Fruit fly (Drosophila melanogaster) whole organism, embryonic: Measurements from ENCODE around the gene Mvd.
A peak's percentile ranks its signal among the peaks of the same experiment; 100 is the strongest.

Source experiments
- Antp ChIP-seq: fragments of 200-800 bp; sonication (Bioruptor generic); optimal IDR thresholded peaks from 3 replicates; lab custom pipeline; 2016; ENCODE audit warnings: missing biosample characterization, missing genetic modification characterization
- B-H1 ChIP-seq: fragments of 200-800 bp; sonication (Bioruptor generic); IDR thresholded peaks from 3 replicates; pipeline ENCODE4 v1.3.6; 2022; ENCODE audit warnings: missing biosample characterization, missing genetic modification characterization
- Blimp-1 ChIP-seq: fragments of 200-800 bp; sonication (Bioruptor generic); optimal IDR thresholded peaks from 3 replicates; lab custom pipeline; 2018; ENCODE audit warnings: missing biosample characterization, missing genetic modification characterization, mild to moderate bottlenecking, moderate library complexity, missing genetic modification reagents
- BtbVII ChIP-seq: fragments of 200-800 bp; sonication (Bioruptor generic); optimal IDR thresholded peaks from 3 replicates; lab custom pipeline; 2017; ENCODE audit warnings: missing biosample characterization, mild to moderate bottlenecking, missing genetic modification characterization
- CG10267 ChIP-seq: fragments of 200-800 bp; sonication (Bioruptor generic); optimal IDR thresholded peaks from 2 replicates; lab custom pipeline; 2018; ENCODE audit warnings: missing biosample characterization, mild to moderate bottlenecking, missing genetic modification characterization, moderate library complexity
- CG11085 ChIP-seq: fragments of 200-800 bp; sonication (Bioruptor generic); IDR thresholded peaks from 2 replicates; pipeline ENCODE4 v1.3.6; 2022; ENCODE audit warnings: missing biosample characterization, missing genetic modification characterization
- CG11696 ChIP-seq: fragments of 200-800 bp; sonication (Bioruptor generic); IDR thresholded peaks from 2 replicates; pipeline ENCODE4 v1.3.6; 2022; ENCODE audit warnings: missing biosample characterization, missing genetic modification characterization
- CG12299 ChIP-seq: fragments of 200-800 bp; sonication (Bioruptor generic); optimal IDR thresholded peaks from 2 replicates; lab custom pipeline; 2018; ENCODE audit warnings: missing biosample characterization, mild to moderate bottlenecking, missing genetic modification characterization
- CG12659 ChIP-seq: fragments of 200-800 bp; sonication (Bioruptor generic); optimal IDR thresholded peaks from 3 replicates; lab custom pipeline; 2017; ENCODE audit warnings: mild to moderate bottlenecking, missing biosample characterization, missing genetic modification reagents, missing genetic modification characterization
- CG13123 ChIP-seq: fragments of 200-800 bp; sonication (Bioruptor generic); optimal IDR thresholded peaks from 2 replicates; lab custom pipeline; 2016; ENCODE audit warnings: missing biosample characterization, missing genetic modification characterization
- CG17328 ChIP-seq: fragments of 200-800 bp; sonication (Bioruptor generic); IDR thresholded peaks from 2 replicates; pipeline ENCODE4 v1.3.6; 2022; ENCODE audit warnings: missing biosample characterization, missing genetic modification characterization
- CG17612 ChIP-seq: fragments of 200-800 bp; sonication (Bioruptor generic); IDR thresholded peaks from 2 replicates; pipeline ENCODE4 v1.3.6; 2022; ENCODE audit warnings: missing biosample characterization, missing genetic modification characterization
- CG1832 ChIP-seq: fragments of 200-800 bp; sonication (Bioruptor generic); optimal IDR thresholded peaks from 2 replicates; lab custom pipeline; 2017; ENCODE audit warnings: missing biosample characterization, mild to moderate bottlenecking, missing genetic modification characterization, inconsistent platforms
- CG18476 ChIP-seq: fragments of 200-800 bp; sonication (Bioruptor generic); optimal IDR thresholded peaks from 2 replicates; lab custom pipeline; 2016; ENCODE audit warnings: missing biosample characterization, mild to moderate bottlenecking, missing genetic modification characterization
- CG18599 ChIP-seq: fragments of 200-800 bp; sonication (Bioruptor generic); optimal IDR thresholded peaks from 3 replicates; lab custom pipeline; 2017; ENCODE audit warnings: missing biosample characterization, missing genetic modification characterization, mild to moderate bottlenecking, moderate library complexity, missing genetic modification reagents
- CG31388 ChIP-seq: fragments of 200-800 bp; sonication (Bioruptor generic); optimal IDR thresholded peaks from 2 replicates; lab custom pipeline; 2016; ENCODE audit warnings: missing biosample characterization, missing genetic modification characterization
- CG4282 ChIP-seq: fragments of 200-800 bp; sonication (Bioruptor generic); optimal IDR thresholded peaks from 2 replicates; lab custom pipeline; 2016; ENCODE audit warnings: missing biosample characterization, missing genetic modification characterization
- CG4424 ChIP-seq: fragments of 200-800 bp; sonication (Bioruptor generic); optimal IDR thresholded peaks from 3 replicates; lab custom pipeline; 2016; ENCODE audit warnings: missing biosample characterization, missing genetic modification characterization
- CG4617 ChIP-seq: fragments of 200-800 bp; sonication (Bioruptor generic); optimal IDR thresholded peaks from 3 replicates; lab custom pipeline; 2016; ENCODE audit warnings: missing biosample characterization, missing genetic modification characterization, borderline replicate concordance
- CG4820 ChIP-seq: fragments of 200-800 bp; sonication (Bioruptor generic); optimal IDR thresholded peaks from 3 replicates; lab custom pipeline; 2016; ENCODE audit warnings: missing biosample characterization, missing genetic modification characterization
- CG6854 ChIP-seq: fragments of 200-800 bp; sonication (Bioruptor generic); optimal IDR thresholded peaks from 3 replicates; lab custom pipeline; 2017; ENCODE audit warnings: missing biosample characterization, mild to moderate bottlenecking, missing genetic modification characterization
- CG7987 ChIP-seq: fragments of 200-800 bp; sonication (Bioruptor generic); optimal IDR thresholded peaks from 2 replicates; lab custom pipeline; 2018; ENCODE audit warnings: missing biosample characterization, mild to moderate bottlenecking, missing genetic modification characterization, moderate library complexity
- CG8089 ChIP-seq: fragments of 200-800 bp; sonication (Bioruptor generic); optimal IDR thresholded peaks from 3 replicates; lab custom pipeline; 2016; ENCODE audit warnings: missing biosample characterization, missing genetic modification characterization
- Dbx ChIP-seq: fragments of 200-800 bp; sonication (Bioruptor generic); IDR thresholded peaks from 3 replicates; pipeline ENCODE4 v1.3.6; 2022; ENCODE audit warnings: missing biosample characterization, missing genetic modification characterization
- Dip3 ChIP-seq: fragments of 200-800 bp; sonication (Bioruptor generic); optimal IDR thresholded peaks from 3 replicates; lab custom pipeline; 2016; ENCODE audit warnings: missing biosample characterization, missing genetic modification characterization
- Dll ChIP-seq: fragments of 200-800 bp; sonication (Bioruptor generic); IDR thresholded peaks from 4 replicates; pipeline ENCODE4 v1.3.6; 2022; ENCODE audit warnings: missing biosample characterization, missing genetic modification characterization; ENCODE audit not compliant: partially characterized antibody
- Fer1 ChIP-seq: fragments of 200-800 bp; sonication (Bioruptor generic); optimal IDR thresholded peaks from 2 replicates; lab custom pipeline; 2017; ENCODE audit warnings: missing biosample characterization, mild to moderate bottlenecking, missing genetic modification characterization
- Fer2 ChIP-seq: fragments of 200-800 bp; sonication (Bioruptor generic); optimal IDR thresholded peaks from 2 replicates; lab custom pipeline; 2018; ENCODE audit warnings: missing biosample characterization, mild to moderate bottlenecking, missing genetic modification characterization, moderate library complexity
- Gsc ChIP-seq: fragments of 200-800 bp; sonication (Bioruptor generic); IDR thresholded peaks from 2 replicates; pipeline ENCODE4 v1.3.6; 2022; ENCODE audit warnings: missing biosample characterization, missing genetic modification characterization
- HLHmδ ChIP-seq: fragments of 200-800 bp; sonication (Bioruptor generic); optimal IDR thresholded peaks from 2 replicates; lab custom pipeline; 2018; ENCODE audit warnings: missing biosample characterization, mild to moderate bottlenecking, missing genetic modification characterization, moderate library complexity
- Hey ChIP-seq: fragments of 200-800 bp; sonication (Bioruptor generic); optimal IDR thresholded peaks from 3 replicates; lab custom pipeline; 2018; ENCODE audit warnings: missing biosample characterization, mild to moderate bottlenecking, missing genetic modification characterization
- Mad ChIP-seq: fragments of 200-800 bp; sonication (Bioruptor generic); optimal IDR thresholded peaks from 2 replicates; lab custom pipeline; 2016; ENCODE audit warnings: missing biosample characterization, missing genetic modification characterization
- Max ChIP-seq: fragments of 200-800 bp; sonication (Bioruptor generic); optimal IDR thresholded peaks from 2 replicates; lab custom pipeline; 2016; ENCODE audit warnings: missing biosample characterization, mild to moderate bottlenecking, missing genetic modification characterization
- Mrtf ChIP-seq: fragments of 200-800 bp; sonication (Bioruptor generic); IDR thresholded peaks from 3 replicates; pipeline ENCODE4 v1.3.6; 2022; ENCODE audit warnings: missing biosample characterization, missing genetic modification characterization
- PHDP ChIP-seq: fragments of 200-800 bp; sonication (Bioruptor generic); optimal IDR thresholded peaks from 3 replicates; lab custom pipeline; 2018; ENCODE audit warnings: missing biosample characterization, mild to moderate bottlenecking, missing genetic modification characterization, moderate library complexity
- Pdp1 ChIP-seq, 2 experiments: fragments of 200-800 bp; sonication (Bioruptor generic); optimal IDR thresholded peaks; 3 replicates each; lab custom pipeline; 2016; ENCODE audit warnings: missing biosample characterization in 2 of 2, missing genetic modification characterization in 2 of 2, mild to moderate bottlenecking in 1 of 2, moderate library complexity in 1 of 2
- Poxn ChIP-seq: fragments of 200-800 bp; sonication (Bioruptor generic); IDR thresholded peaks from 2 replicates; pipeline ENCODE4 v1.3.6; 2022; ENCODE audit warnings: missing biosample characterization, missing genetic modification characterization
- Sry-δ ChIP-seq: fragments of 200-800 bp; sonication (Bioruptor generic); optimal IDR thresholded peaks from 2 replicates; lab custom pipeline; 2016; ENCODE audit warnings: missing biosample characterization, missing genetic modification characterization
- ase ChIP-seq: fragments of 200-800 bp; sonication (Bioruptor generic); IDR thresholded peaks from 3 replicates; pipeline ENCODE4 v1.3.6; 2022; ENCODE audit warnings: missing biosample characterization, missing genetic modification characterization
- ato ChIP-seq: fragments of 200-800 bp; sonication (Bioruptor generic); IDR thresholded peaks from 2 replicates; pipeline ENCODE4 v1.3.6; 2022; ENCODE audit warnings: missing biosample characterization, missing genetic modification characterization; ENCODE audit not compliant: partially characterized antibody
- chm ChIP-seq: fragments of 200-800 bp; sonication (Bioruptor generic); IDR thresholded peaks from 2 replicates; pipeline ENCODE4 v1.3.6; 2022; ENCODE audit warnings: missing biosample characterization, missing genetic modification characterization
- fd102C ChIP-seq: fragments of 200-800 bp; sonication (Bioruptor generic); optimal IDR thresholded peaks from 2 replicates; lab custom pipeline; 2018; ENCODE audit warnings: missing biosample characterization, mild to moderate bottlenecking, missing genetic modification characterization, moderate library complexity
- gcm ChIP-seq: fragments of 200-800 bp; sonication (Bioruptor generic); optimal IDR thresholded peaks from 2 replicates; lab custom pipeline; 2019; ENCODE audit warnings: missing biosample characterization, mild to moderate bottlenecking, missing genetic modification characterization, moderate library complexity
- inv ChIP-seq: fragments of 200-800 bp; sonication (Bioruptor generic); IDR thresholded peaks from 2 replicates; pipeline ENCODE4 v1.3.6; 2022; ENCODE audit warnings: missing biosample characterization, missing genetic modification characterization; ENCODE audit not compliant: partially characterized antibody
- onecut ChIP-seq: fragments of 200-800 bp; sonication (Bioruptor generic); IDR thresholded peaks from 2 replicates; pipeline ENCODE4 v1.3.6; 2022; ENCODE audit warnings: missing biosample characterization, missing genetic modification characterization
- otp ChIP-seq: fragments of 200-800 bp; sonication (Bioruptor generic); IDR thresholded peaks from 3 replicates; pipeline ENCODE4, ENCODE4 v1.3.6; 2022; ENCODE audit warnings: missing biosample characterization, missing genetic modification characterization
- sd ChIP-seq: fragments of 200-800 bp; sonication (Bioruptor generic); optimal IDR thresholded peaks from 3 replicates; lab custom pipeline; 2018; ENCODE audit warnings: missing biosample characterization, mild to moderate bottlenecking, missing genetic modification characterization, moderate library complexity
- sens ChIP-seq: fragments of 200-800 bp; sonication (Bioruptor generic); peaks from one replicate; lab custom pipeline; 2016; ENCODE audit warnings: missing biosample characterization, missing genetic modification characterization
- sisA ChIP-seq: fragments of 200-800 bp; sonication (Bioruptor generic); IDR thresholded peaks from 2 replicates; pipeline ENCODE4 v1.3.6; 2022; ENCODE audit warnings: missing biosample characterization, missing genetic modification characterization
- tll ChIP-seq, 2 experiments: fragments of 200-800 bp in 1 of 2; fragments of >200 bp in 1 of 2; sonication (Bioruptor generic) in 1 of 2; optimal IDR thresholded peaks; 2 replicates each; lab custom pipeline; 2017 to 2019; ENCODE audit warnings: missing biosample characterization in 2 of 2, missing genetic modification characterization in 2 of 2, mild to moderate bottlenecking in 1 of 2, moderate library complexity in 1 of 2
- trh ChIP-seq: fragments of 200-800 bp; sonication (Bioruptor generic); optimal IDR thresholded peaks from 2 replicates; lab custom pipeline; 2016; ENCODE audit warnings: missing biosample characterization, missing genetic modification characterization

Gene Mvd

dm6 chrX:15712409-15712808 lies 36.6 kb upstream of the Mvd start, which contains the start of gene HUWE1 (continued):
- TF ChIP-seq BtbVII: no peak
- no peak for TF ChIP-seq sens (GFP tag; lab: Kevin White, UChicago)
- no peak for TF ChIP-seq CG17612
- no peak for TF ChIP-seq Hey (tag; lab: Kevin White, UChicago)
- no peak for TF ChIP-seq sisA (GFP tag; lab: Robert Waterston, UW)
- no peak for TF ChIP-seq Antp (GFP tag; lab: Kevin White, UChicago)
- no peak for TF ChIP-seq Blimp-1
- no peak for TF ChIP-seq CG11085
- no peak for TF ChIP-seq otp (GFP tag; lab: Robert Waterston, UW)
- peak; percentile 61; the same call in 1 of the 2 replicates for TF ChIP-seq ato (GFP tag; lab: Robert Waterston, UW)
- no peak for TF ChIP-seq Mrtf
- TF ChIP-seq Mad (GFP tag; lab: Kevin White, UChicago): no peak
- peak; percentile 73 for TF ChIP-seq CG12659 (GFP tag; lab: Kevin White, UChicago)
- no peak for TF ChIP-seq CG11696 (GFP tag; lab: Robert Waterston, UW)
- peak; percentile 72 for TF ChIP-seq inv
- TF ChIP-seq CG4820: no peak
- TF ChIP-seq CG12299 (tag; lab: Kevin White, UChicago): peak; percentile 32
- no peak for TF ChIP-seq B-H1 (GFP tag; lab: Robert Waterston, UW)
- TF ChIP-seq CG13123 (GFP tag; lab: Kevin White, UChicago): no peak
- TF ChIP-seq trh (GFP tag; lab: Kevin White, UChicago): no peak
- peak; percentile 62 for TF ChIP-seq CG4617 (GFP tag; lab: Kevin White, UChicago)
- TF ChIP-seq sd (tag; lab: Kevin White, UChicago): no peak
- no peak for TF ChIP-seq CG8089 (GFP tag; lab: Kevin White, UChicago)
- peak; percentile 27 for TF ChIP-seq CG7987 (GFP tag; lab: Kevin White, UChicago)
- TF ChIP-seq ase (GFP tag; lab: Robert Waterston, UW): no peak
- peak; percentile 29 for TF ChIP-seq Max (GFP tag; lab: Kevin White, UChicago)
- no peak for TF ChIP-seq CG1832 (GFP tag; lab: Kevin White, UChicago)
- TF ChIP-seq CG18476 (GFP tag; lab: Kevin White, UChicago): no peak
- TF ChIP-seq Pdp1 (GFP tag; optimal IDR thresholded peaks at IDR 0.05; lab: Kevin White, UChicago): no peak
- TF ChIP-seq HLHmδ (GFP tag; lab: Kevin White, UChicago): no peak
- no peak for TF ChIP-seq CG4282 (GFP tag; lab: Kevin White, UChicago)
- TF ChIP-seq CG4424: no peak
- no peak for TF ChIP-seq chm (GFP tag; lab: Robert Waterston, UW)
- no peak for TF ChIP-seq CG18599
- TF ChIP-seq Fer1: no peak
- TF ChIP-seq CG17328 (GFP tag; lab: Robert Waterston, UW): no peak
- TF ChIP-seq CG31388 (GFP tag; lab: Kevin White, UChicago): no peak
- TF ChIP-seq Dbx (GFP tag; lab: Robert Waterston, UW): peak; percentile 32; the same call in 1 of the 3 replicates
- TF ChIP-seq Sry-δ (GFP tag; lab: Kevin White, UChicago): peak; percentile 85
- TF ChIP-seq gcm: no peak
- TF ChIP-seq Dll (GFP tag; lab: Robert Waterston, UW): peak; percentile 83
- TF ChIP-seq tll (GFP tag; optimal IDR thresholded peaks at IDR 0.05; lab: Kevin White, UChicago): peak in 1 of 2 experiments; percentile 9
- TF ChIP-seq fd102C (GFP tag; lab: Kevin White, UChicago): no peak
- TF ChIP-seq Poxn (GFP tag; lab: Robert Waterston, UW): no peak
- no peak for TF ChIP-seq onecut (GFP tag; lab: Robert Waterston, UW)
- peak; percentile 94 for TF ChIP-seq CG10267 (tag; lab: Kevin White, UChicago)
- no peak for TF ChIP-seq PHDP (tag; lab: Kevin White, UChicago)
- no peak for TF ChIP-seq Fer2 (tag; lab: Kevin White, UChicago)
- TF ChIP-seq CG6854 (GFP tag; lab: Kevin White, UChicago): no peak
- no peak for TF ChIP-seq Dip3 (GFP tag; lab: Kevin White, UChicago)
- no peak for TF ChIP-seq Gsc (GFP tag; lab: Robert Waterston, UW)
